Fruit fly (Drosophila melanogaster): ENCODE data around the gene CG7546.

dm6 chr3L:7471259-7471658 is 39.5 kb upstream of the CG7546 start, which contains the start of gene CG8541:
- TF ChIP-seq cyc (GFP tag; optimal IDR thresholded peaks at IDR 0.05) (no peak), Eip93F (GFP tag; optimal IDR thresholded peaks at IDR 0.05) (no peak), vri (GFP tag; optimal IDR thresholded peaks at IDR 0.05) (no peak), CG6808 (GFP tag; optimal IDR thresholded peaks at IDR 0.05) (no peak), Hr39 (GFP tag; optimal IDR thresholded peaks at IDR 0.05) (no peak), CG1621 (tag; optimal IDR thresholded peaks at IDR 0.05) (no peak), Ets21C (GFP tag; optimal IDR thresholded peaks at IDR 0.05) (no peak), Lpt (GFP tag; optimal IDR thresholded peaks at IDR 0.05) (no peak), CG32006 (GFP tag; optimal IDR thresholded peaks at IDR 0.05) (no peak), topi (GFP tag; optimal IDR thresholded peaks at IDR 0.05) (no peak), CG3919 (GFP tag; optimal IDR thresholded peaks at IDR 0.05) (no peak), acj6 (GFP tag; optimal IDR thresholded peaks at IDR 0.05) (no peak), esn (GFP tag; optimal IDR thresholded peaks at IDR 0.05) (no peak), Blimp-1 (GFP tag; optimal IDR thresholded peaks at IDR 0.05) (no peak)

All from whole organism, prepupa.